Fruit fly (Drosophila melanogaster) whole organism, embryonic: ENCODE measurements around the gene SmydA-9.

ENCODE experiments used
- Ada2b ChIP-seq: fragments of 200-800 bp; sonication (Bioruptor generic); IDR thresholded peaks from 2 replicates; pipeline ENCODE4 v1.3.6; 2022; ENCODE audit warnings: missing biosample characterization, missing genetic modification characterization
- Atf6 ChIP-seq: fragments of 200-800 bp; sonication (Bioruptor generic); IDR thresholded peaks from 2 replicates; pipeline ENCODE4 v1.3.6; 2022; ENCODE audit warnings: missing biosample characterization, missing genetic modification characterization
- BEAF-32 ChIP-seq: fragments of 200-800 bp; sonication (Bioruptor generic); optimal IDR thresholded peaks from 3 replicates; lab custom pipeline; 2017; ENCODE audit warnings: missing biosample characterization, missing genetic modification characterization, mild to moderate bottlenecking, moderate library complexity, missing genetic modification reagents
- Bgb ChIP-seq: fragments of 200-800 bp; sonication (Bioruptor generic); IDR thresholded peaks from 2 replicates; pipeline ENCODE4 v1.3.6; 2022; ENCODE audit warnings: missing biosample characterization, missing genetic modification characterization; ENCODE audit not compliant: partially characterized antibody
- CG10462 ChIP-seq: fragments of 200-800 bp; sonication (Bioruptor generic); optimal IDR thresholded peaks from 2 replicates; lab custom pipeline; 2016; ENCODE audit warnings: missing biosample characterization, missing genetic modification characterization
- CG12104 ChIP-seq: fragments of 200-800 bp; sonication (Bioruptor generic); optimal IDR thresholded peaks from 3 replicates; lab custom pipeline; 2016; ENCODE audit warnings: missing biosample characterization, missing genetic modification characterization
- CG12659 ChIP-seq: fragments of 200-800 bp; sonication (Bioruptor generic); optimal IDR thresholded peaks from 3 replicates; lab custom pipeline; 2017; ENCODE audit warnings: mild to moderate bottlenecking, missing biosample characterization, missing genetic modification reagents, missing genetic modification characterization
- CG15011 ChIP-seq: fragments of 200-800 bp; sonication (Bioruptor generic); optimal IDR thresholded peaks from 3 replicates; lab custom pipeline; 2018; ENCODE audit warnings: missing biosample characterization, mild to moderate bottlenecking, missing genetic modification characterization
- CG15073 ChIP-seq: fragments of 200-800 bp; sonication (Bioruptor generic); optimal IDR thresholded peaks from 2 replicates; lab custom pipeline; 2016; ENCODE audit warnings: missing biosample characterization, missing genetic modification characterization
- CG15269 ChIP-seq: fragments of 200-800 bp; sonication (Bioruptor generic); optimal IDR thresholded peaks from 2 replicates; lab custom pipeline; 2018; ENCODE audit warnings: missing biosample characterization, mild to moderate bottlenecking, missing genetic modification characterization, moderate library complexity
- CG1602 ChIP-seq: fragments of 200-800 bp; sonication (Bioruptor generic); optimal IDR thresholded peaks from 3 replicates; lab custom pipeline; 2016; ENCODE audit warnings: missing biosample characterization, missing genetic modification characterization
- CG3163 ChIP-seq: fragments of 200-800 bp; sonication (Bioruptor generic); optimal IDR thresholded peaks from 3 replicates; lab custom pipeline; 2016; ENCODE audit warnings: missing biosample characterization, missing genetic modification characterization
- CG3847 ChIP-seq: fragments of 200-800 bp; sonication (Bioruptor generic); IDR thresholded peaks from 2 replicates; pipeline ENCODE4 v1.3.6; 2022; ENCODE audit warnings: missing biosample characterization, missing genetic modification characterization
- CG4707 ChIP-seq: fragments of 200-800 bp; sonication (Bioruptor generic); optimal IDR thresholded peaks from 2 replicates; lab custom pipeline; 2018; ENCODE audit warnings: missing biosample characterization, mild to moderate bottlenecking, missing genetic modification characterization, moderate library complexity
- CG5245 ChIP-seq: fragments of 200-800 bp; sonication (Bioruptor generic); optimal IDR thresholded peaks from 3 replicates; lab custom pipeline; 2016; ENCODE audit warnings: missing biosample characterization, missing genetic modification characterization
- CG6854 ChIP-seq: fragments of 200-800 bp; sonication (Bioruptor generic); optimal IDR thresholded peaks from 3 replicates; lab custom pipeline; 2017; ENCODE audit warnings: missing biosample characterization, mild to moderate bottlenecking, missing genetic modification characterization
- CG7786 ChIP-seq: fragments of 200-800 bp; sonication (Bioruptor generic); optimal IDR thresholded peaks from 2 replicates; lab custom pipeline; 2016; ENCODE audit warnings: missing biosample characterization, missing genetic modification characterization
- CG7839 ChIP-seq: fragments of 200-800 bp; sonication (Bioruptor generic); optimal IDR thresholded peaks from 3 replicates; lab custom pipeline; 2018; ENCODE audit warnings: missing biosample characterization, mild to moderate bottlenecking, missing genetic modification characterization, moderate library complexity
- CG8281 ChIP-seq: fragments of 200-800 bp; sonication (Bioruptor generic); optimal IDR thresholded peaks from 2 replicates; lab custom pipeline; 2018; ENCODE audit warnings: missing biosample characterization, mild to moderate bottlenecking, missing genetic modification characterization, moderate library complexity
- CG8944 ChIP-seq: fragments of 200-800 bp; sonication (Bioruptor generic); optimal IDR thresholded peaks from 3 replicates; lab custom pipeline; 2016; ENCODE audit warnings: missing biosample characterization, missing genetic modification characterization
- CG9727 ChIP-seq: fragments of 200-800 bp; sonication (Bioruptor generic); optimal IDR thresholded peaks from 3 replicates; lab custom pipeline; 2017; ENCODE audit warnings: missing biosample characterization, mild to moderate bottlenecking, missing genetic modification characterization
- CTCF ChIP-seq: fragments of 200-800 bp; sonication (Bioruptor generic); optimal IDR thresholded peaks from 2 replicates; lab custom pipeline; 2017; ENCODE audit warnings: missing biosample characterization, mild to moderate bottlenecking, missing genetic modification characterization, moderate library complexity
- Dad ChIP-seq: fragments of 200-800 bp; sonication (Bioruptor generic); optimal IDR thresholded peaks from 3 replicates; lab custom pipeline; 2016; ENCODE audit warnings: missing biosample characterization, missing genetic modification characterization
- Dll ChIP-seq: fragments of 200-800 bp; sonication (Bioruptor generic); IDR thresholded peaks from 4 replicates; pipeline ENCODE4 v1.3.6; 2022; ENCODE audit warnings: missing biosample characterization, missing genetic modification characterization; ENCODE audit not compliant: partially characterized antibody
- Doc3 ChIP-seq: fragments of 200-800 bp; sonication (Bioruptor generic); IDR thresholded peaks from 3 replicates; pipeline ENCODE4 v1.3.6; 2022; ENCODE audit warnings: missing biosample characterization, missing genetic modification characterization; ENCODE audit not compliant: partially characterized antibody
- Dp ChIP-seq: fragments of 200-800 bp; sonication (Bioruptor generic); optimal IDR thresholded peaks from 2 replicates; lab custom pipeline; 2018; ENCODE audit warnings: missing biosample characterization, mild to moderate bottlenecking, missing genetic modification characterization, moderate library complexity
- Dref ChIP-seq: fragments of 200-800 bp; sonication (Bioruptor generic); IDR thresholded peaks from 2 replicates; pipeline ENCODE4 v1.3.6; 2022; ENCODE audit warnings: missing biosample characterization, missing genetic modification characterization
- Fer3 ChIP-seq: fragments of 200-800 bp; sonication (Bioruptor generic); optimal IDR thresholded peaks from 2 replicates; lab custom pipeline; 2018; ENCODE audit warnings: missing biosample characterization, mild to moderate bottlenecking, missing genetic modification characterization, moderate library complexity
- Lhr ChIP-seq: fragments of 200-800 bp; sonication (Bioruptor generic); optimal IDR thresholded peaks from 3 replicates; lab custom pipeline; 2017; ENCODE audit warnings: mild to moderate bottlenecking, missing biosample characterization, missing genetic modification reagents, missing genetic modification characterization
- Nf-YA ChIP-seq: fragments of 200-800 bp; sonication (Bioruptor generic); IDR thresholded peaks from 2 replicates; pipeline ENCODE4 v1.3.6; 2022; ENCODE audit warnings: missing biosample characterization, missing genetic modification characterization
- Optix ChIP-seq: fragments of 200-800 bp; sonication (Bioruptor generic); IDR thresholded peaks from 3 replicates; pipeline ENCODE4 v1.3.6; 2022; ENCODE audit warnings: missing biosample characterization, missing genetic modification characterization
- Ravus ChIP-seq: fragments of 200-800 bp; sonication (Bioruptor generic); IDR thresholded peaks from 2 replicates; pipeline ENCODE4 v1.3.6; 2022; ENCODE audit warnings: missing biosample characterization, missing genetic modification characterization
- ab ChIP-seq: fragments of 200-800 bp; sonication (Bioruptor generic); optimal IDR thresholded peaks from 2 replicates; lab custom pipeline; 2016; ENCODE audit warnings: missing biosample characterization, missing genetic modification characterization
- abd-A ChIP-seq: fragments of 200-800 bp; sonication (Bioruptor generic); optimal IDR thresholded peaks from 3 replicates; lab custom pipeline; 2019; ENCODE audit warnings: missing biosample characterization, mild to moderate bottlenecking, missing genetic modification characterization, moderate library complexity
- al ChIP-seq: fragments of 200-800 bp; sonication (Bioruptor generic); IDR thresholded peaks from 2 replicates; pipeline ENCODE4 v1.3.6; 2022; ENCODE audit warnings: missing biosample characterization, missing genetic modification characterization
- chm ChIP-seq: fragments of 200-800 bp; sonication (Bioruptor generic); IDR thresholded peaks from 2 replicates; pipeline ENCODE4 v1.3.6; 2022; ENCODE audit warnings: missing biosample characterization, missing genetic modification characterization
- chn ChIP-seq: fragments of 200-800 bp; sonication (Bioruptor generic); optimal IDR thresholded peaks from 2 replicates; lab custom pipeline; 2016; ENCODE audit warnings: missing biosample characterization, missing genetic modification characterization
- dmrt99B ChIP-seq: fragments of 200-800 bp; sonication (Bioruptor generic); optimal IDR thresholded peaks from 2 replicates; lab custom pipeline; 2018; ENCODE audit warnings: missing biosample characterization, mild to moderate bottlenecking, missing genetic modification characterization, moderate library complexity
- fd64A ChIP-seq: fragments of 200-800 bp; sonication (Bioruptor generic); optimal IDR thresholded peaks from 3 replicates; lab custom pipeline; 2018; ENCODE audit warnings: missing biosample characterization, mild to moderate bottlenecking, missing genetic modification characterization
- grau ChIP-seq: fragments of 200-800 bp; optimal IDR thresholded peaks from 3 replicates; lab custom pipeline; 2019; ENCODE audit warnings: missing biosample characterization, mild to moderate bottlenecking, missing genetic modification characterization, moderate library complexity
- jigr1 ChIP-seq: fragments of 200-800 bp; sonication (Bioruptor generic); IDR thresholded peaks from 3 replicates; pipeline ENCODE4 v1.3.6; 2022; ENCODE audit warnings: missing biosample characterization, missing genetic modification characterization
- jing ChIP-seq: fragments of 200-800 bp; sonication (Bioruptor generic); optimal IDR thresholded peaks from 2 replicates; lab custom pipeline; 2018; ENCODE audit warnings: missing biosample characterization, mild to moderate bottlenecking, missing genetic modification characterization
- klu ChIP-seq: fragments of 200-800 bp; sonication (Bioruptor generic); IDR thresholded peaks from 2 replicates; pipeline ENCODE4 v1.3.6; 2022; ENCODE audit warnings: missing biosample characterization, missing genetic modification characterization
- pfk ChIP-seq: fragments of 200-800 bp; sonication (Bioruptor generic); optimal IDR thresholded peaks from 2 replicates; lab custom pipeline; 2018; ENCODE audit warnings: missing biosample characterization, mild to moderate bottlenecking, missing genetic modification characterization, moderate library complexity
- ranshi ChIP-seq: fragments of 200-800 bp; sonication (Bioruptor generic); IDR thresholded peaks from 2 replicates; pipeline ENCODE4 v1.3.6; 2022; ENCODE audit warnings: missing biosample characterization, missing genetic modification characterization
- row ChIP-seq: fragments of 200-800 bp; sonication (Bioruptor generic); IDR thresholded peaks from 3 replicates; pipeline ENCODE4 v1.3.6; 2022; ENCODE audit warnings: missing biosample characterization, missing genetic modification characterization
- scrt ChIP-seq: fragments of 200-800 bp; sonication (Bioruptor generic); optimal IDR thresholded peaks from 2 replicates; lab custom pipeline; 2018; ENCODE audit warnings: missing biosample characterization, mild to moderate bottlenecking, missing genetic modification characterization, moderate library complexity
- stc ChIP-seq: fragments of 200-800 bp; sonication (Bioruptor generic); IDR thresholded peaks from 2 replicates; pipeline ENCODE4 v1.3.6; 2022; ENCODE audit warnings: missing biosample characterization, missing genetic modification characterization
- twi ChIP-seq: fragments of 200-800 bp; optimal IDR thresholded peaks from 2 replicates; lab custom pipeline; 2019; ENCODE audit warnings: missing biosample characterization, mild to moderate bottlenecking, missing genetic modification characterization, moderate library complexity
- unc-4 ChIP-seq: fragments of 200-800 bp; sonication (Bioruptor generic); IDR thresholded peaks from 2 replicates; pipeline ENCODE4 v1.3.6; 2022; ENCODE audit warnings: missing biosample characterization, missing genetic modification characterization; ENCODE audit not compliant: partially characterized antibody
- vnd ChIP-seq: fragments of 200-800 bp; sonication (Bioruptor generic); IDR thresholded peaks from 3 replicates; pipeline ENCODE4 v1.3.6; 2022; ENCODE audit warnings: missing biosample characterization, missing genetic modification characterization; ENCODE audit not compliant: partially characterized antibody
- zf30C ChIP-seq: fragments of 200-800 bp; sonication (Bioruptor generic); optimal IDR thresholded peaks from 3 replicates; lab custom pipeline; 2018; ENCODE audit warnings: missing biosample characterization, mild to moderate bottlenecking, missing genetic modification characterization

Gene SmydA-9

dm6 chrX:9248040-9248439 lies 37.4 kb upstream of the SmydA-9 start (continued):
- TF ChIP-seq ab (GFP tag; lab: Kevin White, UChicago) = no peak
- no peak for TF ChIP-seq CTCF (GFP tag; lab: Kevin White, UChicago)
- TF ChIP-seq Ravus (GFP tag; lab: Robert Waterston, UW) = no peak
- TF ChIP-seq stc (GFP tag; lab: Robert Waterston, UW) = no peak
- TF ChIP-seq CG15073 (GFP tag; lab: Kevin White, UChicago) = no peak
- TF ChIP-seq jigr1 (GFP tag; lab: Robert Waterston, UW) = no peak
- TF ChIP-seq Dref = no peak
- no peak for TF ChIP-seq CG8944 (GFP tag; lab: Kevin White, UChicago)
- no peak for TF ChIP-seq scrt (GFP tag; lab: Kevin White, UChicago)
- TF ChIP-seq vnd = no peak
- TF ChIP-seq al (GFP tag; lab: Robert Waterston, UW) = no peak
- no peak for TF ChIP-seq Lhr (GFP tag; lab: Kevin White, UChicago)
- TF ChIP-seq twi (tag; lab: Kevin White, UChicago) = no peak
- TF ChIP-seq Dll (GFP tag; lab: Robert Waterston, UW) = no peak
- TF ChIP-seq Doc3 = no peak
- no peak for TF ChIP-seq abd-A (tag; lab: Kevin White, UChicago)
- TF ChIP-seq Dp (GFP tag; lab: Kevin White, UChicago) = no peak
- TF ChIP-seq Dad (GFP tag; lab: Kevin White, UChicago) = no peak
- TF ChIP-seq CG15269 (tag; lab: Kevin White, UChicago) = no peak
- peak; percentile 69 for TF ChIP-seq zf30C (GFP tag; lab: Kevin White, UChicago)
- no peak for TF ChIP-seq Bgb (GFP tag; lab: Robert Waterston, UW)
- no peak for TF ChIP-seq jing (GFP tag; lab: Kevin White, UChicago)
- TF ChIP-seq chn (GFP tag; lab: Kevin White, UChicago) = peak; percentile 15
- no peak for TF ChIP-seq pfk (GFP tag; lab: Kevin White, UChicago)
- TF ChIP-seq Ada2b (GFP tag; lab: Robert Waterston, UW) = 0 out of 2 replicates have a peak, but pooled peaks have one; percentile 16
- TF ChIP-seq CG3847 = no peak
- no peak for TF ChIP-seq CG1602 (GFP tag; lab: Kevin White, UChicago)
- TF ChIP-seq CG15011 (GFP tag; lab: Kevin White, UChicago) = no peak
- TF ChIP-seq CG7839 (tag; lab: Kevin White, UChicago) = peak; percentile 24
- TF ChIP-seq CG3163 (GFP tag; lab: Kevin White, UChicago) = no peak
- TF ChIP-seq Atf6 (GFP tag; lab: Robert Waterston, UW) = no peak
- no peak for TF ChIP-seq klu (GFP tag; lab: Robert Waterston, UW)
- TF ChIP-seq unc-4 (GFP tag; lab: Robert Waterston, UW) = no peak
- TF ChIP-seq chm (GFP tag; lab: Robert Waterston, UW) = no peak
- TF ChIP-seq CG10462 (GFP tag; lab: Kevin White, UChicago) = no peak
- TF ChIP-seq BEAF-32 (GFP tag; lab: Kevin White, UChicago) = no peak
- peak; percentile 50; the same call in 2 of the 3 replicates for TF ChIP-seq row
- no peak for TF ChIP-seq CG6854
- TF ChIP-seq CG5245 (GFP tag; lab: Kevin White, UChicago) = no peak
- 0 out of 2 replicates have a peak, but pooled peaks have one; percentile 28 for TF ChIP-seq ranshi (GFP tag; lab: Robert Waterston, UW)
- TF ChIP-seq CG12104 = no peak
- TF ChIP-seq CG7786 (GFP tag; lab: Kevin White, UChicago) = no peak
- no peak for TF ChIP-seq Nf-YA (GFP tag; lab: Robert Waterston, UW)
- TF ChIP-seq Optix (GFP tag; lab: Robert Waterston, UW) = no peak
- no peak for TF ChIP-seq CG4707
- TF ChIP-seq CG12659 (GFP tag; lab: Kevin White, UChicago) = no peak
- no peak for TF ChIP-seq CG8281 (tag; lab: Kevin White, UChicago)
- TF ChIP-seq grau = peak; percentile 3
- TF ChIP-seq Fer3 (tag; lab: Kevin White, UChicago) = no peak
- TF ChIP-seq CG9727 (GFP tag; lab: Kevin White, UChicago) = peak; percentile 33
- no peak for TF ChIP-seq dmrt99B (tag; lab: Kevin White, UChicago)
- no peak for TF ChIP-seq fd64A (GFP tag; lab: Kevin White, UChicago)
